Fruit fly (Drosophila melanogaster): ENCODE measurements around the gene lz.

lz gene

dm6 chrX:9272830-9273507 is 11.5 kb upstream of the lz start, which contains the start of the genes Cfp1 and Aladin (continued):
- TF ChIP-seq tio (GFP tag; optimal IDR thresholded peaks at IDR 0.05): no peak
- TF ChIP-seq Rx (GFP tag; IDR thresholded peaks at IDR 0.05): no peak
- TF ChIP-seq tll (GFP tag; optimal IDR thresholded peaks at IDR 0.05): no peak
- TF ChIP-seq CrebB (tag; optimal IDR thresholded peaks at IDR 0.05): no peak
- TF ChIP-seq Dek (tag; optimal IDR thresholded peaks at IDR 0.05): no peak
- no peak; the same call in none of the 3 replicates for TF ChIP-seq HLH4C (GFP tag; IDR thresholded peaks at IDR 0.05; ENCODE audit: partially characterized antibody)
- TF ChIP-seq Mes4 (GFP tag; optimal IDR thresholded peaks at IDR 0.05): no peak
- TF ChIP-seq Kr (GFP tag; optimal IDR thresholded peaks at IDR 0.05): no peak
- TF ChIP-seq CG13296 (GFP tag; optimal IDR thresholded peaks at IDR 0.05): no peak
- TF ChIP-seq CHES-1-like (GFP tag; optimal IDR thresholded peaks at IDR 0.05): no peak
- no peak for TF ChIP-seq CG9727 (GFP tag; optimal IDR thresholded peaks at IDR 0.05)
- TF ChIP-seq Nf-YB (GFP tag; optimal IDR thresholded peaks at IDR 0.05): no peak
- TF ChIP-seq ERR (GFP tag; optimal IDR thresholded peaks at IDR 0.05): no peak
- peak; percentile 23 for TF ChIP-seq nmo (GFP tag; optimal IDR thresholded peaks at IDR 0.05)
- TF ChIP-seq CG3847 (GFP tag; IDR thresholded peaks at IDR 0.05): no peak
- no peak for TF ChIP-seq Aef1 (GFP tag; IDR thresholded peaks at IDR 0.05)
- TF ChIP-seq chinmo (GFP tag; IDR thresholded peaks at IDR 0.05; ENCODE audit: partially characterized antibody): 0 out of 4 replicates have a peak, but pooled peaks have one; percentile 28
- TF ChIP-seq tap (tag; optimal IDR thresholded peaks at IDR 0.05): no peak
- TF ChIP-seq CG15479 (GFP tag; optimal IDR thresholded peaks at IDR 0.05): no peak
- TF ChIP-seq CG1647 (GFP tag; optimal IDR thresholded peaks at IDR 0.05): no peak
- no peak for TF ChIP-seq CG3163 (GFP tag; optimal IDR thresholded peaks at IDR 0.05)
- no peak for TF ChIP-seq ems (GFP tag; optimal IDR thresholded peaks at IDR 0.05)
- no peak for TF ChIP-seq CG2889 (GFP tag; IDR thresholded peaks at IDR 0.05)
- TF ChIP-seq bab2 (GFP tag; optimal IDR thresholded peaks at IDR 0.05): no peak
- no peak for TF ChIP-seq odd (GFP tag; optimal IDR thresholded peaks at IDR 0.05)
- TF ChIP-seq CG34376 (GFP tag; optimal IDR thresholded peaks at IDR 0.05): no peak
- peak; percentile 66 for TF ChIP-seq CG2116 (GFP tag; optimal IDR thresholded peaks at IDR 0.05)
- TF ChIP-seq amos (GFP tag; IDR thresholded peaks at IDR 0.05; ENCODE audit: partially characterized antibody): peak; percentile 41; the same call in 1 of the 2 replicates
- no peak for TF ChIP-seq p53 (GFP tag; optimal IDR thresholded peaks at IDR 0.05)
- peak; percentile 55 for TF ChIP-seq MESR4 (GFP tag; optimal IDR thresholded peaks at IDR 0.05)
- TF ChIP-seq CG7745 (tag; optimal IDR thresholded peaks at IDR 0.05): no peak
- TF ChIP-seq emc (GFP tag; optimal IDR thresholded peaks at IDR 0.05): no peak
- no peak for TF ChIP-seq CG13894 (tag; optimal IDR thresholded peaks at IDR 0.05)
- no peak for TF ChIP-seq pan (optimal IDR thresholded peaks at IDR 0.05)
- TF ChIP-seq pan (GFP tag; optimal IDR thresholded peaks at IDR 0.05 in 1 of 2, IDR thresholded peaks at IDR 0.05 in 1 of 2): no peak
- TF ChIP-seq CG14710 (tag; optimal IDR thresholded peaks at IDR 0.05): peak; percentile 34
- no peak for TF ChIP-seq CG15514 (GFP tag; optimal IDR thresholded peaks at IDR 0.05)
- TF ChIP-seq ewg (GFP tag; optimal IDR thresholded peaks at IDR 0.05): no peak
- no peak for TF ChIP-seq scrt (GFP tag; optimal IDR thresholded peaks at IDR 0.05)
- TF ChIP-seq CG18764 (GFP tag; optimal IDR thresholded peaks at IDR 0.05): no peak
- TF ChIP-seq CG6689 (GFP tag; IDR thresholded peaks at IDR 0.05): no peak
- peak; percentile 37; the same call in 2 of the 3 replicates for TF ChIP-seq CG34224 (GFP tag; IDR thresholded peaks at IDR 0.05; ENCODE audit: partially characterized antibody)
- no peak for TF ChIP-seq ken (GFP tag; IDR thresholded peaks at IDR 0.05)
- TF ChIP-seq CG16815 (GFP tag; optimal IDR thresholded peaks at IDR 0.05): no peak
- no peak for TF ChIP-seq kah (GFP tag; optimal IDR thresholded peaks at IDR 0.05)
- TF ChIP-seq da (GFP tag; optimal IDR thresholded peaks at IDR 0.05): no peak
- TF ChIP-seq mam (GFP tag; optimal IDR thresholded peaks at IDR 0.05): no peak
- no peak for TF ChIP-seq z (GFP tag; IDR thresholded peaks at IDR 0.05)
- no peak for TF ChIP-seq CG33557 (GFP tag; optimal IDR thresholded peaks at IDR 0.05)
- TF ChIP-seq CG30403 (GFP tag; optimal IDR thresholded peaks at IDR 0.05): peak; percentile 4

Measured in whole organism, embryonic.